Worm (Caenorhabditis elegans) whole organism, L2 larva: ENCODE data around the gene ctsa-1.1.

Source experiments
- mdl-1 ChIP-seq, 2 experiments: fragments of 150-350 bp in 1 of 2; sonication (generic microtip) in 1 of 2; optimal IDR thresholded peaks; 2 replicates each; lab custom pipeline; 2017; ENCODE audit warnings: missing biosample characterization in 2 of 2, missing genetic modification characterization in 2 of 2
- nhr-25 ChIP-seq: fragments of 150-350 bp; sonication (generic microtip); optimal IDR thresholded peaks from 3 replicates; lab custom pipeline; 2014; ENCODE audit warnings: missing biosample characterization, missing genetic modification characterization

- TF ChIP-seq nhr-25 (tag; lab: Kevin White, UChicago) (no peak), mdl-1 (tag; optimal IDR thresholded peaks at IDR 0.05; lab: Kevin White, UChicago) (no peak)
Observed at ce11 chrII:4753133-4753532, 15.7 kb downstream of the ctsa-1.1 start, which contains the start of gene C27D9.1.
